Fruit fly (Drosophila melanogaster) whole organism, prepupa: ENCODE data around the gene msd5.

Experiments used
- CG11294 ChIP-seq: fragments of 200-800 bp; sonication (Bioruptor generic); IDR thresholded peaks from 2 replicates; pipeline ENCODE4 v1.3.6; 2022; ENCODE audit warnings: missing biosample characterization, missing genetic modification characterization
- CG11902 ChIP-seq: fragments of 200-800 bp; sonication (Bioruptor generic); optimal IDR thresholded peaks from 3 replicates; lab custom pipeline; 2016; ENCODE audit warnings: missing biosample characterization, missing genetic modification characterization
- CG15336 ChIP-seq: fragments of 200-800 bp; sonication (Bioruptor generic); IDR thresholded peaks from 2 replicates; pipeline ENCODE4 v1.3.6; 2022; ENCODE audit warnings: missing biosample characterization, missing genetic modification characterization
- CG16779 ChIP-seq: fragments of 200-800 bp; sonication (Bioruptor generic); optimal IDR thresholded peaks from 3 replicates; lab custom pipeline; 2017; ENCODE audit warnings: missing biosample characterization, mild to moderate bottlenecking, missing genetic modification characterization
- CG8319 ChIP-seq: fragments of 200-800 bp; sonication (Bioruptor generic); optimal IDR thresholded peaks from 3 replicates; lab custom pipeline; 2016; ENCODE audit warnings: missing biosample characterization, missing genetic modification characterization
- CG9139 ChIP-seq: fragments of 200-800 bp; sonication (Bioruptor generic); optimal IDR thresholded peaks from 3 replicates; lab custom pipeline; 2017; ENCODE audit warnings: missing biosample characterization, mild to moderate bottlenecking, missing genetic modification characterization
- Eip93F ChIP-seq: fragments of 200-800 bp; sonication (Bioruptor generic); optimal IDR thresholded peaks from 2 replicates; lab custom pipeline; 2016; ENCODE audit warnings: missing biosample characterization, mild to moderate bottlenecking, missing genetic modification characterization
- Hr39 ChIP-seq: fragments of 200-800 bp; sonication (Bioruptor generic); optimal IDR thresholded peaks from 2 replicates; lab custom pipeline; 2016; ENCODE audit warnings: missing biosample characterization, missing genetic modification characterization
- Met ChIP-seq: fragments of 200-800 bp; sonication (Bioruptor generic); optimal IDR thresholded peaks from 3 replicates; lab custom pipeline; 2016; ENCODE audit warnings: missing biosample characterization, missing genetic modification characterization
- Smox ChIP-seq: fragments of 200-800 bp; sonication (Bioruptor generic); optimal IDR thresholded peaks from 3 replicates; lab custom pipeline; 2016; ENCODE audit warnings: missing biosample characterization, missing genetic modification characterization
- cyc ChIP-seq: fragments of 200-800 bp; sonication (Bioruptor generic); optimal IDR thresholded peaks from 3 replicates; lab custom pipeline; 2016; ENCODE audit warnings: missing biosample characterization, missing genetic modification characterization
- fkh ChIP-seq: fragments of 200-800 bp; sonication (Bioruptor generic); optimal IDR thresholded peaks from 3 replicates; lab custom pipeline; 2017; ENCODE audit warnings: missing biosample characterization, mild to moderate bottlenecking, missing genetic modification characterization, moderate library complexity
- lz ChIP-seq: fragments of 200-800 bp; sonication (Bioruptor generic); optimal IDR thresholded peaks from 3 replicates; lab custom pipeline; 2016; ENCODE audit warnings: missing biosample characterization, missing genetic modification characterization
- ss ChIP-seq, 2 experiments: fragments of 200-800 bp; sonication (Bioruptor generic); optimal IDR thresholded peaks; 2 replicates in 1 of 2; 3 replicates in 1 of 2; lab custom pipeline; 2017 to 2018; ENCODE audit warnings: mild to moderate bottlenecking in 2 of 2, missing biosample characterization in 2 of 2, missing genetic modification characterization in 2 of 2, moderate library complexity in 1 of 2

- no peak for TF ChIP-seq Smox (GFP tag; lab: Kevin White, UChicago)
- no peak for TF ChIP-seq CG9139
- no peak for TF ChIP-seq Eip93F (GFP tag; lab: Kevin White, UChicago)
- no peak for TF ChIP-seq cyc (GFP tag; lab: Kevin White, UChicago)
- TF ChIP-seq CG11294 (GFP tag; lab: Robert Waterston, UW) = no peak
- TF ChIP-seq fkh (GFP tag; lab: Kevin White, UChicago) = no peak
- no peak for TF ChIP-seq CG8319
- no peak for TF ChIP-seq ss (GFP tag; optimal IDR thresholded peaks at IDR 0.05; lab: Kevin White, UChicago)
- TF ChIP-seq CG15336 (GFP tag; lab: Robert Waterston, UW) = no peak
- TF ChIP-seq lz = no peak
- no peak for TF ChIP-seq Met (GFP tag; lab: Kevin White, UChicago)
- TF ChIP-seq Hr39 = no peak
- no peak for TF ChIP-seq CG16779
- no peak for TF ChIP-seq CG11902 (GFP tag; lab: Kevin White, UChicago)
Measured at dm6 chr3L:1324818-1325625, 7.9 kb downstream of the msd5 start.
